Fruit fly (Drosophila melanogaster) whole organism, prepupa: Measurements from ENCODE around the gene uif.

Experiments
- CG10631 ChIP-seq: fragments of 200-800 bp; sonication (Bioruptor generic); optimal IDR thresholded peaks from 2 replicates; lab custom pipeline; 2016; ENCODE audit warnings: missing biosample characterization, missing genetic modification characterization
- CG10669 ChIP-seq: fragments of 200-800 bp; sonication (Bioruptor generic); optimal IDR thresholded peaks from 3 replicates; lab custom pipeline; 2018; ENCODE audit warnings: missing biosample characterization, mild to moderate bottlenecking, missing genetic modification characterization, moderate library complexity
- CG11294 ChIP-seq: fragments of 200-800 bp; sonication (Bioruptor generic); IDR thresholded peaks from 2 replicates; pipeline ENCODE4 v1.3.6; 2022; ENCODE audit warnings: missing biosample characterization, missing genetic modification characterization
- CG11762 ChIP-seq: fragments of 200-800 bp; sonication (Bioruptor generic); optimal IDR thresholded peaks from 3 replicates; lab custom pipeline; 2016; ENCODE audit warnings: missing biosample characterization, missing genetic modification characterization; ENCODE audit not compliant: insufficient read depth
- CG11902 ChIP-seq: fragments of 200-800 bp; sonication (Bioruptor generic); optimal IDR thresholded peaks from 3 replicates; lab custom pipeline; 2016; ENCODE audit warnings: missing biosample characterization, missing genetic modification characterization
- CG15336 ChIP-seq: fragments of 200-800 bp; sonication (Bioruptor generic); IDR thresholded peaks from 2 replicates; pipeline ENCODE4 v1.3.6; 2022; ENCODE audit warnings: missing biosample characterization, missing genetic modification characterization
- CG1621 ChIP-seq: fragments of 200-800 bp; sonication (Bioruptor generic); optimal IDR thresholded peaks from 3 replicates; lab custom pipeline; 2018; ENCODE audit warnings: missing biosample characterization, mild to moderate bottlenecking, missing genetic modification characterization
- CG3032 ChIP-seq: fragments of 200-800 bp; optimal IDR thresholded peaks from 2 replicates; lab custom pipeline; 2019; ENCODE audit warnings: missing biosample characterization, mild to moderate bottlenecking, missing genetic modification characterization, moderate library complexity
- CG31627 ChIP-seq: fragments of 200-800 bp; sonication (Bioruptor generic); optimal IDR thresholded peaks from 3 replicates; lab custom pipeline; 2016; ENCODE audit warnings: missing biosample characterization, missing genetic modification characterization
- CG32006 ChIP-seq: fragments of 200-800 bp; sonication (Bioruptor generic); optimal IDR thresholded peaks from 3 replicates; lab custom pipeline; 2017; ENCODE audit warnings: missing biosample characterization, mild to moderate bottlenecking, missing genetic modification characterization
- CG3919 ChIP-seq: fragments of 200-800 bp; sonication (Bioruptor generic); optimal IDR thresholded peaks from 3 replicates; lab custom pipeline; 2016; ENCODE audit warnings: missing biosample characterization, missing genetic modification characterization
- CG6276 ChIP-seq: fragments of 200-800 bp; sonication (Bioruptor generic); optimal IDR thresholded peaks from 2 replicates; lab custom pipeline; 2017; ENCODE audit warnings: missing biosample characterization, mild to moderate bottlenecking, missing genetic modification characterization
- CG6792 ChIP-seq: fragments of 200-800 bp; sonication (Bioruptor generic); optimal IDR thresholded peaks from 3 replicates; lab custom pipeline; 2016; ENCODE audit warnings: missing biosample characterization, missing genetic modification characterization
- CG6808 ChIP-seq: fragments of 200-800 bp; sonication (Bioruptor generic); optimal IDR thresholded peaks from 3 replicates; lab custom pipeline; 2017; ENCODE audit warnings: missing biosample characterization, missing genetic modification characterization, mild to moderate bottlenecking, moderate library complexity, missing genetic modification reagents
- CG6854 ChIP-seq: fragments of 200-800 bp; sonication (Bioruptor generic); optimal IDR thresholded peaks from 2 replicates; lab custom pipeline; 2017; ENCODE audit warnings: missing biosample characterization, mild to moderate bottlenecking, missing genetic modification characterization
- CG8119 ChIP-seq: fragments of 200-800 bp; sonication (Bioruptor generic); IDR thresholded peaks from 3 replicates; pipeline ENCODE4 v1.3.6; 2022; ENCODE audit warnings: missing biosample characterization, missing genetic modification characterization
- CG8319 ChIP-seq: fragments of 200-800 bp; sonication (Bioruptor generic); optimal IDR thresholded peaks from 3 replicates; lab custom pipeline; 2016; ENCODE audit warnings: missing biosample characterization, missing genetic modification characterization
- CG8632 ChIP-seq: fragments of 200-800 bp; sonication (Bioruptor generic); optimal IDR thresholded peaks from 3 replicates; lab custom pipeline; 2016; ENCODE audit warnings: missing biosample characterization, missing genetic modification characterization
- CG9139 ChIP-seq: fragments of 200-800 bp; sonication (Bioruptor generic); optimal IDR thresholded peaks from 3 replicates; lab custom pipeline; 2017; ENCODE audit warnings: missing biosample characterization, mild to moderate bottlenecking, missing genetic modification characterization
- Eip75B ChIP-seq: fragments of 200-800 bp; sonication (Bioruptor generic); optimal IDR thresholded peaks from 3 replicates; lab custom pipeline; 2016; ENCODE audit warnings: missing biosample characterization, missing genetic modification characterization
- Eip78C ChIP-seq: fragments of 200-800 bp; sonication (Bioruptor generic); peaks from one replicate; lab custom pipeline; 2016; ENCODE audit warnings: missing biosample characterization, missing genetic modification characterization
- Ets96B ChIP-seq: fragments of 200-800 bp; optimal IDR thresholded peaks from 2 replicates; lab custom pipeline; 2019; ENCODE audit warnings: missing biosample characterization, mild to moderate bottlenecking, missing genetic modification characterization, moderate library complexity
- Gug ChIP-seq: fragments of 200-800 bp; sonication (Bioruptor generic); IDR thresholded peaks from 2 replicates; pipeline ENCODE4 v1.3.6; 2022; ENCODE audit warnings: missing biosample characterization, missing genetic modification characterization
- Hr38 ChIP-seq: sonication (Bioruptor generic); optimal IDR thresholded peaks from 2 replicates; lab custom pipeline; 2016; ENCODE audit warnings: missing biosample characterization, missing genetic modification characterization
- Hr4 ChIP-seq: fragments of 200-800 bp; sonication (Bioruptor generic); optimal IDR thresholded peaks from 3 replicates; lab custom pipeline; 2016; ENCODE audit warnings: missing biosample characterization, missing genetic modification characterization
- Lpt ChIP-seq: fragments of 200-800 bp; sonication (Bioruptor generic); optimal IDR thresholded peaks from 3 replicates; lab custom pipeline; 2016; ENCODE audit warnings: missing biosample characterization, missing genetic modification characterization
- Met ChIP-seq: fragments of 200-800 bp; sonication (Bioruptor generic); optimal IDR thresholded peaks from 3 replicates; lab custom pipeline; 2016; ENCODE audit warnings: missing biosample characterization, missing genetic modification characterization
- Smox ChIP-seq: fragments of 200-800 bp; sonication (Bioruptor generic); optimal IDR thresholded peaks from 3 replicates; lab custom pipeline; 2016; ENCODE audit warnings: missing biosample characterization, missing genetic modification characterization
- Sox102F ChIP-seq: fragments of 200-800 bp; sonication (Bioruptor generic); optimal IDR thresholded peaks from 2 replicates; lab custom pipeline; 2016; ENCODE audit warnings: missing biosample characterization, mild to moderate bottlenecking, missing genetic modification characterization
- Sox14 ChIP-seq: fragments of 200-800 bp; sonication (Bioruptor generic); optimal IDR thresholded peaks from 3 replicates; lab custom pipeline; 2016; ENCODE audit warnings: missing biosample characterization, missing genetic modification characterization
- Sox15 ChIP-seq: fragments of 200-800 bp; sonication (Bioruptor generic); optimal IDR thresholded peaks from 3 replicates; lab custom pipeline; 2016; ENCODE audit warnings: missing biosample characterization, missing genetic modification characterization
- achi ChIP-seq: fragments of 200-800 bp; sonication (Bioruptor generic); optimal IDR thresholded peaks from 3 replicates; lab custom pipeline; 2016; ENCODE audit warnings: missing biosample characterization, missing genetic modification characterization
- acj6 ChIP-seq: fragments of 200-800 bp; sonication (Bioruptor generic); optimal IDR thresholded peaks from 3 replicates; lab custom pipeline; 2016; ENCODE audit warnings: missing biosample characterization, missing genetic modification characterization
- cyc ChIP-seq: fragments of 200-800 bp; sonication (Bioruptor generic); optimal IDR thresholded peaks from 3 replicates; lab custom pipeline; 2016; ENCODE audit warnings: missing biosample characterization, missing genetic modification characterization
- dsx ChIP-seq: fragments of 200-800 bp; optimal IDR thresholded peaks from 3 replicates; lab custom pipeline; 2019; ENCODE audit warnings: missing biosample characterization, mild to moderate bottlenecking, missing genetic modification characterization, moderate library complexity; ENCODE audit not compliant: poor library complexity, severe bottlenecking
- esn ChIP-seq: fragments of 200-800 bp; sonication (Bioruptor generic); optimal IDR thresholded peaks from 2 replicates; lab custom pipeline; 2016; ENCODE audit warnings: missing biosample characterization, mild to moderate bottlenecking, missing genetic modification characterization, moderate library complexity
- fd59A ChIP-seq: fragments of 200-800 bp; sonication (Bioruptor generic); optimal IDR thresholded peaks from 2 replicates; lab custom pipeline; 2017; ENCODE audit warnings: missing biosample characterization, mild to moderate bottlenecking, missing genetic modification characterization, missing genetic modification reagents
- fd85E ChIP-seq: fragments of 200-800 bp; sonication (Bioruptor generic); optimal IDR thresholded peaks from 3 replicates; lab custom pipeline; 2016; ENCODE audit warnings: missing biosample characterization, missing genetic modification characterization
- net ChIP-seq: fragments of 200-800 bp; sonication (Bioruptor generic); optimal IDR thresholded peaks from 3 replicates; lab custom pipeline; 2016; ENCODE audit warnings: missing biosample characterization, missing genetic modification characterization
- salr ChIP-seq, 2 experiments: fragments of 200-800 bp; sonication (Bioruptor generic); optimal IDR thresholded peaks; 3 replicates each; lab custom pipeline; 2016 to 2018; ENCODE audit warnings: missing biosample characterization in 2 of 2, missing genetic modification characterization in 2 of 2, mild to moderate bottlenecking in 1 of 2
- spab ChIP-seq: fragments of 200-800 bp; sonication (Bioruptor generic); optimal IDR thresholded peaks from 2 replicates; lab custom pipeline; 2017; ENCODE audit warnings: missing biosample characterization, mild to moderate bottlenecking, missing genetic modification characterization, missing genetic modification reagents
- topi ChIP-seq: fragments of 200-800 bp; sonication (Bioruptor generic); optimal IDR thresholded peaks from 3 replicates; lab custom pipeline; 2016; ENCODE audit warnings: missing biosample characterization, missing genetic modification characterization
- vri ChIP-seq: fragments of 200-800 bp; sonication (Bioruptor generic); optimal IDR thresholded peaks from 3 replicates; lab custom pipeline; 2016; ENCODE audit warnings: missing biosample characterization, mild to moderate bottlenecking, missing genetic modification characterization

uif gene

dm6 chr2L:7043039-7043905 lies 33.1 kb upstream of the uif start (continued):
- TF ChIP-seq CG6792 (GFP tag; lab: Kevin White, UChicago) (no peak), CG31627 (GFP tag; lab: Kevin White, UChicago) (peak; percentile 50), Gug (GFP tag; lab: Robert Waterston, UW) (no peak), acj6 (GFP tag; lab: Kevin White, UChicago) (peak; percentile 52), Met (GFP tag; lab: Kevin White, UChicago) (peak; percentile 66), CG8119 (GFP tag; lab: Robert Waterston, UW) (no peak), fd59A (GFP tag; lab: Kevin White, UChicago) (peak; percentile 20), CG3919 (GFP tag; lab: Kevin White, UChicago) (peak; percentile 24), net (GFP tag; lab: Kevin White, UChicago) (peak; percentile 22), CG11294 (GFP tag; lab: Robert Waterston, UW) (0 out of 2 replicates have a peak, but pooled peaks have one; percentile 5), CG6276 (GFP tag; lab: Kevin White, UChicago) (peak; percentile 35), Hr4 (peak; percentile 24), CG9139 (GFP tag; lab: Kevin White, UChicago) (no peak), Lpt (GFP tag; lab: Kevin White, UChicago) (no peak), Hr38 (no peak), Eip78C (peak; percentile 86), Eip75B (GFP tag; lab: Kevin White, UChicago) (peak; percentile 42), cyc (GFP tag; lab: Kevin White, UChicago) (peak; percentile 57), Ets96B (tag; lab: Kevin White, UChicago) (no peak), spab (no peak), vri (GFP tag; lab: Kevin White, UChicago) (peak; percentile 79), CG8319 (GFP tag; lab: Kevin White, UChicago) (peak; percentile 16), Smox (peak; percentile 61)

- TF ChIP-seq Lpt (GFP tag; lab: Kevin White, UChicago) (peak; percentile 33), vri (GFP tag; lab: Kevin White, UChicago) (peak; percentile 81), fd85E (GFP tag; lab: Kevin White, UChicago) (no peak), Hr4 (peak; percentile 77), CG15336 (GFP tag; lab: Robert Waterston, UW) (peak; percentile 84), CG3032 (tag; lab: Kevin White, UChicago) (no peak), CG8632 (GFP tag; lab: Kevin White, UChicago) (no peak), CG32006 (GFP tag; lab: Kevin White, UChicago) (peak; percentile 80), Eip78C (peak; percentile 81), Sox102F (peak; percentile 61), Sox15 (GFP tag; lab: Kevin White, UChicago) (no peak), esn (GFP tag; lab: Kevin White, UChicago) (peak; percentile 47), CG11902 (no peak), CG31627 (GFP tag; lab: Kevin White, UChicago) (peak; percentile 42), achi (GFP tag; lab: Kevin White, UChicago) (peak; percentile 100), acj6 (GFP tag; lab: Kevin White, UChicago) (peak; percentile 30), Smox (peak; percentile 19), Gug (GFP tag; lab: Robert Waterston, UW) (peak; percentile 72), topi (peak; percentile 3), CG11762 (GFP tag; lab: Kevin White, UChicago) (no peak), Sox14 (peak; percentile 13), Met (GFP tag; lab: Kevin White, UChicago) (peak; percentile 43), CG8119 (GFP tag; lab: Robert Waterston, UW) (peak; percentile 86), CG10669 (GFP tag; lab: Kevin White, UChicago) (no peak), CG9139 (GFP tag; lab: Kevin White, UChicago) (no peak), spab (no peak), Hr38 (no peak), net (GFP tag; lab: Kevin White, UChicago) (peak; percentile 39), CG6808 (GFP tag; lab: Kevin White, UChicago) (peak; percentile 44), dsx (no peak), CG6854 (GFP tag; lab: Kevin White, UChicago) (peak; percentile 52), fd59A (GFP tag; lab: Kevin White, UChicago) (peak; percentile 18), Ets96B (tag; lab: Kevin White, UChicago) (no peak), CG10631 (peak; percentile 9), CG1621 (tag; lab: Kevin White, UChicago) (no peak), CG6792 (GFP tag; lab: Kevin White, UChicago) (no peak), Eip75B (GFP tag; lab: Kevin White, UChicago) (peak; percentile 50), CG11294 (GFP tag; lab: Robert Waterston, UW) (peak; percentile 28; the same call in 1 of the 2 replicates), salr (GFP tag; optimal IDR thresholded peaks at IDR 0.05; lab: Kevin White, UChicago) (peak in 1 of 2 experiments; percentile 66)
Observed at dm6 chr2L:7042150-7042811, 32.1 kb upstream of the uif start.
